Worm (Caenorhabditis elegans) whole organism, L4/young adult: Measurements from ENCODE around the gene F17C11.22.

Experiments
- W03F9.2 ChIP-seq: fragments of 150-350 bp; optimal IDR thresholded peaks from 2 replicates; lab custom pipeline; 2014; ENCODE audit warnings: missing biosample characterization, missing genetic modification characterization
- dao-5 ChIP-seq: sonication (generic microtip); optimal IDR thresholded peaks from 2 replicates; lab custom pipeline; 2016; ENCODE audit warnings: missing genotype, missing genetic modification characterization, moderate library complexity, missing compliant biosample characterization
- him-1 ChIP-seq: sonication (generic microtip); optimal IDR thresholded peaks from 2 replicates; lab custom pipeline; 2016; ENCODE audit warnings: missing genotype, missing genetic modification reagents, missing genetic modification characterization, missing compliant biosample characterization

- no peak for TF ChIP-seq him-1 (tag; lab: Kevin White, UChicago)
- TF ChIP-seq W03F9.2 (tag; lab: Kevin White, UChicago): no peak
- TF ChIP-seq dao-5 (tag; lab: Kevin White, UChicago): no peak
Observed at ce11 chrV:10938739-10939138, 31.2 kb downstream of the F17C11.22 start, which contains the start of gene F17C11.11.
